Worm (Caenorhabditis elegans): ENCODE measurements around the gene T01C1.4.
A peak's percentile ranks its signal among the peaks of the same experiment; 100 is the strongest.

DNA sequence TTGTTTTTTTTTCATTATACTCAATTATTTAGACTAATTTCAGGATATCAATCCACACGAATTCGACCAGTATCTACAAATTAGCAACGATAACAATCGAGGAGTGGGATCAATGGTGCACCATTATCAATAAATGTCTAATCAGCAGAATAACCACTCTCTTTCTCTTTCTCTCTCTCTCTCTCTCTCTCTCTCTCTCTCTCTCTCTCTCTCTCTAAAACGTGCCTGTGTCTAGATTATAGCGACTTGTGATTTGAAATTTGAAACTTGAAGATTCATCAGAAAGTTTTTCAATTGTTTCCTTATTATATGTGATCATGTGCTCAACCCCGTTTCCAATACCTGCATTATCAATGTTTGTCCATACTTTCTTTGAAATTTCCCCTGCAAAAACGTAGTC lies 22.7 kb downstream of the T01C1.4 start:
- TF ChIP-seq sptf-1 (tag; optimal IDR thresholded peaks at IDR 0.05) = no peak
- no peak for TF ChIP-seq egl-27 (tag; optimal IDR thresholded peaks at IDR 0.05)
- TF ChIP-seq unc-98 (GFP tag; IDR thresholded peaks at IDR 0.05) = no peak
- peak in 1 of 2 experiments; percentile 36 for TF ChIP-seq lin-35 (GFP tag; optimal IDR thresholded peaks at IDR 0.05)
- TF ChIP-seq pqm-1 (tag; optimal IDR thresholded peaks at IDR 0.05) = no peak
- TF ChIP-seq jun-1 (tag; optimal IDR thresholded peaks at IDR 0.05) = no peak
- no peak for TF ChIP-seq tlp-1 (tag; optimal IDR thresholded peaks at IDR 0.05)
- TF ChIP-seq nhr-237 (tag; optimal IDR thresholded peaks at IDR 0.05) = no peak
- TF ChIP-seq aly-2 (tag; optimal IDR thresholded peaks at IDR 0.05) = no peak
- no peak for TF ChIP-seq unc-86 (tag; optimal IDR thresholded peaks at IDR 0.05)
